Worm (Caenorhabditis elegans) whole organism, mixed stage, embryonic: ENCODE measurements around the gene emb-4.

Source experiments
- M03D4.4 ChIP-seq: sonication (generic microtip); optimal IDR thresholded peaks from 2 replicates; lab custom pipeline; 2017; ENCODE audit warnings: mild to moderate bottlenecking, missing genetic modification characterization, missing compliant biosample characterization
- bed-3 ChIP-seq: fragments of 200-800 bp; sonication (Bioruptor generic); optimal IDR thresholded peaks from 3 replicates; lab custom pipeline; 2018; ENCODE audit warnings: mild to moderate bottlenecking, missing genetic modification characterization, moderate library complexity, missing compliant biosample characterization
- ceh-43 ChIP-seq: fragments of 200-800 bp; sonication (Bioruptor generic); optimal IDR thresholded peaks from 2 replicates; lab custom pipeline; 2018; ENCODE audit warnings: mild to moderate bottlenecking, missing genetic modification characterization, moderate library complexity, missing compliant biosample characterization
- mep-1 ChIP-seq: fragments of 150-350 bp; optimal IDR thresholded peaks from 2 replicates; lab custom pipeline; 2017; ENCODE audit warnings: missing biosample characterization, missing genetic modification reagents, missing genetic modification characterization, inconsistent platforms
- nhr-237 ChIP-seq: fragments of 150-350 bp; optimal IDR thresholded peaks from 2 replicates; lab custom pipeline; 2014; ENCODE audit warnings: missing biosample characterization, missing genetic modification characterization
- nhr-28 ChIP-seq: fragments of 150-350 bp; optimal IDR thresholded peaks from 2 replicates; lab custom pipeline; 2014; ENCODE audit warnings: missing biosample characterization, missing genetic modification characterization
- pha-4 ChIP-seq: fragments of 150-350 bp; optimal IDR thresholded peaks from 2 replicates; lab custom pipeline; 2018; ENCODE audit warnings: missing biosample characterization, missing genetic modification reagents, missing genetic modification characterization
- sem-2 ChIP-seq: fragments of 200-800 bp; sonication (Bioruptor generic); optimal IDR thresholded peaks from 2 replicates; lab custom pipeline; 2018; ENCODE audit warnings: mild to moderate bottlenecking, missing genetic modification characterization, missing compliant biosample characterization
- sptf-1 ChIP-seq: sonication (generic microtip); optimal IDR thresholded peaks from 2 replicates; lab custom pipeline; 2017; ENCODE audit warnings: mild to moderate bottlenecking, missing genetic modification characterization, moderate library complexity, missing compliant biosample characterization
- unc-120 ChIP-seq: sonication (generic microtip); optimal IDR thresholded peaks from 2 replicates; lab custom pipeline; 2017; ENCODE audit warnings: missing genetic modification characterization, missing compliant biosample characterization; ENCODE audit not compliant: poor library complexity, severe bottlenecking
- unc-39 ChIP-seq: fragments of 150-350 bp; optimal IDR thresholded peaks from 2 replicates; lab custom pipeline; 2014; ENCODE audit warnings: missing biosample characterization, missing genetic modification characterization
- unc-62 ChIP-seq: fragments of 150-350 bp; optimal IDR thresholded peaks from 2 replicates; lab custom pipeline; 2014; ENCODE audit warnings: missing biosample characterization, missing genetic modification reagents, missing genetic modification characterization

ce11 chrV:18838799-18839354 is 55.9 kb downstream of the emb-4 start, which contains the start of gene nhr-65:
- no peak for TF ChIP-seq sem-2
- TF ChIP-seq ceh-43 (GFP tag; lab: Kevin White, UChicago): no peak
- TF ChIP-seq sptf-1 (tag; lab: Kevin White, UChicago): no peak
- no peak for TF ChIP-seq nhr-28 (tag; lab: Kevin White, UChicago)
- no peak for TF ChIP-seq mep-1 (tag; lab: Kevin White, UChicago)
- TF ChIP-seq M03D4.4 (tag; lab: Kevin White, UChicago): no peak
- no peak for TF ChIP-seq pha-4 (tag; lab: Kevin White, UChicago)
- TF ChIP-seq unc-120 (tag; lab: Kevin White, UChicago): no peak
- TF ChIP-seq nhr-237: no peak
- no peak for TF ChIP-seq unc-62 (GFP tag; lab: Kevin White, UChicago)
- no peak for TF ChIP-seq bed-3 (GFP tag; lab: Kevin White, UChicago)
- no peak for TF ChIP-seq unc-39
